Fruit fly (Drosophila melanogaster) whole organism, embryonic: ENCODE data around the gene CG10286.
A peak's percentile ranks its signal among the peaks of the same experiment; 100 is the strongest.

Source experiments
- ATbp ChIP-seq: fragments of 200-800 bp; sonication (Bioruptor generic); optimal IDR thresholded peaks from 2 replicates; lab custom pipeline; 2017; ENCODE audit warnings: missing biosample characterization, mild to moderate bottlenecking, missing genetic modification characterization, missing genetic modification reagents
- Abd-B ChIP-seq: fragments of 200-800 bp; sonication (Bioruptor generic); optimal IDR thresholded peaks from 2 replicates; lab custom pipeline; 2018; ENCODE audit warnings: missing biosample characterization, mild to moderate bottlenecking, missing genetic modification characterization, moderate library complexity
- Ada2b ChIP-seq: fragments of 200-800 bp; sonication (Bioruptor generic); IDR thresholded peaks from 2 replicates; pipeline ENCODE4 v1.3.6; 2022; ENCODE audit warnings: missing biosample characterization, missing genetic modification characterization
- C15 ChIP-seq: fragments of 200-800 bp; sonication (Bioruptor generic); IDR thresholded peaks from 3 replicates; pipeline ENCODE4 v1.3.6; 2022; ENCODE audit warnings: missing biosample characterization, missing genetic modification characterization
- CG10321 ChIP-seq: fragments of 200-800 bp; sonication (Bioruptor generic); IDR thresholded peaks from 2 replicates; pipeline ENCODE4 v1.3.6; 2022; ENCODE audit warnings: missing biosample characterization, missing genetic modification characterization
- CG10431 ChIP-seq: fragments of 200-800 bp; sonication (Bioruptor generic); optimal IDR thresholded peaks from 3 replicates; lab custom pipeline; 2018; ENCODE audit warnings: missing biosample characterization, mild to moderate bottlenecking, missing genetic modification characterization
- CG12071 ChIP-seq: fragments of 200-800 bp; sonication (Bioruptor generic); optimal IDR thresholded peaks from 3 replicates; lab custom pipeline; 2018; ENCODE audit warnings: missing biosample characterization, mild to moderate bottlenecking, missing genetic modification characterization
- CG13894 ChIP-seq: fragments of 200-800 bp; sonication (Bioruptor generic); optimal IDR thresholded peaks from 3 replicates; lab custom pipeline; 2018; ENCODE audit warnings: missing biosample characterization, mild to moderate bottlenecking, missing genetic modification characterization, moderate library complexity
- CG16863 ChIP-seq: fragments of 200-800 bp; sonication (Bioruptor generic); optimal IDR thresholded peaks from 3 replicates; lab custom pipeline; 2016; ENCODE audit warnings: missing biosample characterization, missing genetic modification characterization
- CG2678 ChIP-seq: fragments of 200-800 bp; sonication (Bioruptor generic); optimal IDR thresholded peaks from 3 replicates; lab custom pipeline; 2019; ENCODE audit warnings: missing biosample characterization, mild to moderate bottlenecking, missing genetic modification characterization, moderate library complexity
- CG32772 ChIP-seq: fragments of 200-800 bp; sonication (Bioruptor generic); IDR thresholded peaks from 2 replicates; pipeline ENCODE4 v1.3.6; 2022; ENCODE audit warnings: missing biosample characterization, missing genetic modification characterization
- CG3281 ChIP-seq: fragments of 200-800 bp; sonication (Bioruptor generic); optimal IDR thresholded peaks from 3 replicates; lab custom pipeline; 2017; ENCODE audit warnings: missing biosample characterization, mild to moderate bottlenecking, missing genetic modification characterization
- CG33557 ChIP-seq: fragments of 200-800 bp; sonication (Bioruptor generic); optimal IDR thresholded peaks from 2 replicates; lab custom pipeline; 2019; ENCODE audit warnings: missing biosample characterization, mild to moderate bottlenecking, missing genetic modification characterization, moderate library complexity
- CG34224 ChIP-seq: fragments of 200-800 bp; sonication (Bioruptor generic); IDR thresholded peaks from 3 replicates; pipeline ENCODE4 v1.3.6; 2022; ENCODE audit warnings: missing biosample characterization, missing genetic modification characterization; ENCODE audit not compliant: partially characterized antibody
- CG5953 ChIP-seq: fragments of 200-800 bp; sonication (Bioruptor generic); IDR thresholded peaks from 2 replicates; pipeline ENCODE4 v1.3.6; 2022; ENCODE audit warnings: missing biosample characterization, missing genetic modification characterization
- CG6175 ChIP-seq: fragments of 200-800 bp; sonication (Bioruptor generic); IDR thresholded peaks from 3 replicates; pipeline ENCODE4 v1.3.6; 2022; ENCODE audit warnings: missing biosample characterization, missing genetic modification characterization
- CG6765 ChIP-seq: fragments of 200-800 bp; sonication (Bioruptor generic); optimal IDR thresholded peaks from 3 replicates; lab custom pipeline; 2017; ENCODE audit warnings: missing biosample characterization, mild to moderate bottlenecking, missing genetic modification characterization
- CG6791 ChIP-seq: fragments of 200-800 bp; sonication (Bioruptor generic); IDR thresholded peaks from 3 replicates; pipeline ENCODE4 v1.3.6; 2022; ENCODE audit warnings: missing biosample characterization, missing genetic modification characterization; ENCODE audit not compliant: partially characterized antibody
- CG6854 ChIP-seq: fragments of 200-800 bp; sonication (Bioruptor generic); optimal IDR thresholded peaks from 3 replicates; lab custom pipeline; 2017; ENCODE audit warnings: missing biosample characterization, mild to moderate bottlenecking, missing genetic modification characterization
- CG7357 ChIP-seq: fragments of 200-800 bp; sonication (Bioruptor generic); IDR thresholded peaks from 3 replicates; pipeline ENCODE4 v1.3.6; 2022; ENCODE audit warnings: missing biosample characterization, missing genetic modification characterization
- CG7556 ChIP-seq: fragments of 200-800 bp; sonication (Bioruptor generic); optimal IDR thresholded peaks from 2 replicates; lab custom pipeline; 2017; ENCODE audit warnings: missing biosample characterization, mild to moderate bottlenecking, missing genetic modification characterization
- CG7786 ChIP-seq: fragments of 200-800 bp; sonication (Bioruptor generic); optimal IDR thresholded peaks from 2 replicates; lab custom pipeline; 2016; ENCODE audit warnings: missing biosample characterization, missing genetic modification characterization
- CG7839 ChIP-seq: fragments of 200-800 bp; sonication (Bioruptor generic); optimal IDR thresholded peaks from 3 replicates; lab custom pipeline; 2018; ENCODE audit warnings: missing biosample characterization, mild to moderate bottlenecking, missing genetic modification characterization, moderate library complexity
- CG7987 ChIP-seq: fragments of 200-800 bp; sonication (Bioruptor generic); optimal IDR thresholded peaks from 2 replicates; lab custom pipeline; 2018; ENCODE audit warnings: missing biosample characterization, mild to moderate bottlenecking, missing genetic modification characterization, moderate library complexity
- CG9727 ChIP-seq: fragments of 200-800 bp; sonication (Bioruptor generic); optimal IDR thresholded peaks from 3 replicates; lab custom pipeline; 2017; ENCODE audit warnings: missing biosample characterization, mild to moderate bottlenecking, missing genetic modification characterization
- CkIIα-i1 ChIP-seq: fragments of 200-800 bp; sonication (Bioruptor generic); IDR thresholded peaks from 2 replicates; pipeline ENCODE4 v1.3.6; 2022; ENCODE audit warnings: missing biosample characterization, missing genetic modification characterization
- HLH4C ChIP-seq: fragments of 200-800 bp; sonication (Bioruptor generic); IDR thresholded peaks from 3 replicates; pipeline ENCODE4 v1.3.6; 2022; ENCODE audit warnings: missing biosample characterization, missing genetic modification characterization; ENCODE audit not compliant: partially characterized antibody
- Lhr ChIP-seq: fragments of 200-800 bp; sonication (Bioruptor generic); optimal IDR thresholded peaks from 3 replicates; lab custom pipeline; 2017; ENCODE audit warnings: mild to moderate bottlenecking, missing biosample characterization, missing genetic modification reagents, missing genetic modification characterization
- Max ChIP-seq: fragments of 200-800 bp; sonication (Bioruptor generic); optimal IDR thresholded peaks from 2 replicates; lab custom pipeline; 2016; ENCODE audit warnings: missing biosample characterization, mild to moderate bottlenecking, missing genetic modification characterization
- Rfx ChIP-seq: fragments of 200-800 bp; sonication (Bioruptor generic); IDR thresholded peaks from 2 replicates; pipeline ENCODE4 v1.3.6; 2022; ENCODE audit warnings: missing biosample characterization, missing genetic modification characterization
- Scr ChIP-seq: fragments of 200-800 bp; sonication (Bioruptor generic); IDR thresholded peaks from 2 replicates; pipeline ENCODE4 v1.3.6; 2022; ENCODE audit warnings: missing biosample characterization, missing genetic modification characterization; ENCODE audit not compliant: partially characterized antibody
- Spps ChIP-seq: fragments of 200-800 bp; sonication (Bioruptor generic); optimal IDR thresholded peaks from 2 replicates; lab custom pipeline; 2018; ENCODE audit warnings: missing biosample characterization, mild to moderate bottlenecking, missing genetic modification characterization
- Stat92E ChIP-seq, 3 experiments: fragments of >200 bp in 2 of 3; fragments of 200-800 bp in 1 of 3; sonication (Bioruptor generic) in 1 of 3; optimal IDR thresholded peaks; 2 replicates each; lab custom pipeline; 2017 to 2019; ENCODE audit warnings: missing biosample characterization in 3 of 3, missing genetic modification characterization in 3 of 3, mild to moderate bottlenecking in 1 of 3, moderate library complexity in 1 of 3
- Taf1 ChIP-seq: fragments of 200-800 bp; sonication (Bioruptor generic); IDR thresholded peaks from 2 replicates; pipeline ENCODE4 v1.3.6; 2022; ENCODE audit warnings: missing biosample characterization, missing genetic modification characterization
- bbx ChIP-seq: fragments of 200-800 bp; sonication (Bioruptor generic); IDR thresholded peaks from 2 replicates; pipeline ENCODE4 v1.3.6; 2022; ENCODE audit warnings: missing biosample characterization, missing genetic modification characterization; ENCODE audit not compliant: partially characterized antibody
- da ChIP-seq: fragments of 200-800 bp; sonication (Bioruptor generic); optimal IDR thresholded peaks from 2 replicates; lab custom pipeline; 2016; ENCODE audit warnings: missing biosample characterization, missing genetic modification characterization
- dati ChIP-seq: fragments of 200-800 bp; sonication (Bioruptor generic); IDR thresholded peaks from 2 replicates; pipeline ENCODE4 v1.3.6; 2022; ENCODE audit warnings: missing biosample characterization, missing genetic modification characterization
- dmrt11E ChIP-seq: fragments of 200-800 bp; sonication (Bioruptor generic); optimal IDR thresholded peaks from 3 replicates; lab custom pipeline; 2018; ENCODE audit warnings: missing biosample characterization, mild to moderate bottlenecking, missing genetic modification characterization, moderate library complexity
- ftz-f1 ChIP-seq: fragments of 200-800 bp; sonication (Bioruptor generic); optimal IDR thresholded peaks from 2 replicates; lab custom pipeline; 2016; ENCODE audit warnings: missing biosample characterization, missing genetic modification characterization
- kni ChIP-seq: fragments of 200-800 bp; sonication (Bioruptor generic); optimal IDR thresholded peaks from 3 replicates; lab custom pipeline; 2017; ENCODE audit warnings: mild to moderate bottlenecking, missing biosample characterization, missing genetic modification reagents, missing genetic modification characterization
- maf-S ChIP-seq: fragments of 200-800 bp; sonication (Bioruptor generic); optimal IDR thresholded peaks from 2 replicates; lab custom pipeline; 2016; ENCODE audit warnings: missing biosample characterization, missing genetic modification characterization
- mirr ChIP-seq: fragments of 200-800 bp; sonication (Bioruptor generic); optimal IDR thresholded peaks from 3 replicates; lab custom pipeline; 2018; ENCODE audit warnings: missing biosample characterization, mild to moderate bottlenecking, missing genetic modification characterization
- stwl ChIP-seq: fragments of 200-800 bp; sonication (Bioruptor generic); optimal IDR thresholded peaks from 3 replicates; lab custom pipeline; 2018; ENCODE audit warnings: missing biosample characterization, mild to moderate bottlenecking, missing genetic modification characterization, moderate library complexity
- sug ChIP-seq: fragments of 200-800 bp; optimal IDR thresholded peaks from 2 replicates; lab custom pipeline; 2019; ENCODE audit warnings: missing biosample characterization, mild to moderate bottlenecking, missing genetic modification characterization, moderate library complexity
- unc-4 ChIP-seq: fragments of 200-800 bp; sonication (Bioruptor generic); IDR thresholded peaks from 2 replicates; pipeline ENCODE4 v1.3.6; 2022; ENCODE audit warnings: missing biosample characterization, missing genetic modification characterization; ENCODE audit not compliant: partially characterized antibody
- vnd ChIP-seq: fragments of 200-800 bp; sonication (Bioruptor generic); IDR thresholded peaks from 3 replicates; pipeline ENCODE4 v1.3.6; 2022; ENCODE audit warnings: missing biosample characterization, missing genetic modification characterization; ENCODE audit not compliant: partially characterized antibody
- vvl ChIP-seq: fragments of 200-800 bp; sonication (Bioruptor generic); IDR thresholded peaks from 2 replicates; pipeline ENCODE4 v1.3.6; 2022; ENCODE audit warnings: missing biosample characterization, missing genetic modification characterization

The CG10286 gene

DNA sequence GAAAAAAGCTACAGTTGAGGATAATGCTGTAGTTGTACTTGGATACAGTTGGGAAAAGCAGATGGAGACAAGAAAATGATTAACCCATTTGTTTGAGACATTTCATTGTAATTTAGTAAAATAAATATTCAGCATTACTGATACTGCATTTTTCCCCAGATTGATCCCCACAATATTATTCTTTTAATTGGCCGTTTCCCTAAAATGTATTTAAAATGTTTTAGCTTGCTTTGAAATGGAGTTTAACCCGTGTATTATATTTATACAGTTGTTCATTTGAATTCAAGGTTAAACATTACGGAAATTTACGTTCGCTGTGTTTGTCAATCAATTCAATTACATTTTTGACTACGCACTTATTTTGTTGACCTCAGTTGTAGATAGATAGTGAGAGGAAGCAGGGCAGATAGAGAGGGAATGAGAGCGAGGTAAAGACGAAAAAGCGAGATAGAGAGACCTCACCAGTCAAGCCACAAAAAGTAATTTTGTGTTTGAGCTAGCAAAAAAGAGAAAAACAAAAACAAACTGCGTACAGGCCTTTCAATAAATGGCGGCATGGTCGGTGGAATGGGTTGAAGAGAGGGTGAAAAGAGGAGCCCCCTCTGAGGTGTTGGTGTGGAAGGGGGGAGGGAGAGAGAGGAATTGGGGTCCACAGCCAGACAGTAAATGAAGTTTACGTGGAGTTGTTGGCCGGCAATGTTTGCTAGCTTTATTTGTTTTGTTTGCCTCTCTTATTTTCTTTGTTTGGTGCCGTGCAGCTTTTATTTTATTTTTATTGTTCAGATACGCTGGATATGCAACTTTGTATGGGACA, 41.9 kb downstream of the CG10286 start (continued):
- TF ChIP-seq HLH4C, result no peak
- no peak for TF ChIP-seq CG34224 (GFP tag; lab: Robert Waterston, UW)
- TF ChIP-seq CG9727 (GFP tag; lab: Kevin White, UChicago), result peak; percentile 89
- TF ChIP-seq CG10321 (GFP tag; lab: Robert Waterston, UW), result peak; percentile 55
- TF ChIP-seq ATbp (GFP tag; lab: Kevin White, UChicago), result peak; percentile 65
- TF ChIP-seq kni (GFP tag; lab: Kevin White, UChicago), result peak; percentile 80
- TF ChIP-seq Lhr (GFP tag; lab: Kevin White, UChicago), result peak; percentile 76
- peak; percentile 94 for TF ChIP-seq CG7839
- TF ChIP-seq dmrt11E, result peak; percentile 74
- TF ChIP-seq CG7556 (GFP tag; lab: Kevin White, UChicago), result peak; percentile 95
- peak; percentile 80 for TF ChIP-seq mirr (GFP tag; lab: Kevin White, UChicago)
- 0 out of 2 replicates have a peak, but pooled peaks have one; percentile 20 for TF ChIP-seq CkIIα-i1 (GFP tag; lab: Robert Waterston, UW)
- TF ChIP-seq unc-4, result no peak
- peak; percentile 49 for TF ChIP-seq CG10431 (GFP tag; lab: Kevin White, UChicago)
- peak; percentile 81 for TF ChIP-seq maf-S (GFP tag; lab: Kevin White, UChicago)
- no peak for TF ChIP-seq bbx (GFP tag; lab: Robert Waterston, UW)
- peak; percentile 51 for TF ChIP-seq CG13894
- peak; percentile 79 for TF ChIP-seq Abd-B (GFP tag; lab: Kevin White, UChicago)
- TF ChIP-seq CG7987, result peak; percentile 51
- TF ChIP-seq CG6765 (GFP tag; lab: Kevin White, UChicago), result peak; percentile 71
- TF ChIP-seq C15 (GFP tag; lab: Robert Waterston, UW), result no peak
- TF ChIP-seq Taf1 (GFP tag; lab: Robert Waterston, UW), result no peak
- TF ChIP-seq da, result no peak
- TF ChIP-seq Stat92E (GFP tag; optimal IDR thresholded peaks at IDR 0.05; lab: Kevin White, UChicago), result peak in 1 of 3 experiments; percentile 58
- TF ChIP-seq CG7357 (GFP tag; lab: Robert Waterston, UW), result peak; percentile 67
- peak; percentile 83 for TF ChIP-seq sug (tag; lab: Kevin White, UChicago)
- TF ChIP-seq CG32772 (GFP tag; lab: Robert Waterston, UW), result peak; percentile 67
- TF ChIP-seq CG3281 (GFP tag; lab: Kevin White, UChicago), result peak; percentile 94
- TF ChIP-seq CG16863 (GFP tag; lab: Kevin White, UChicago), result peak; percentile 81
- TF ChIP-seq ftz-f1, result peak; percentile 37
- TF ChIP-seq CG7786 (GFP tag; lab: Kevin White, UChicago), result peak; percentile 75
- peak; percentile 81 for TF ChIP-seq Max (GFP tag; lab: Kevin White, UChicago)
- TF ChIP-seq vnd (GFP tag; lab: Robert Waterston, UW), result no peak
- no peak for TF ChIP-seq dati (GFP tag; lab: Robert Waterston, UW)
- no peak; the same call in 2 of the 3 replicates for TF ChIP-seq CG6175
- TF ChIP-seq CG2678 (tag; lab: Kevin White, UChicago), result peak; percentile 96
- peak; percentile 68 for TF ChIP-seq CG33557 (GFP tag; lab: Kevin White, UChicago)
- peak; percentile 87 for TF ChIP-seq CG6854
- peak; percentile 75 for TF ChIP-seq CG12071 (GFP tag; lab: Kevin White, UChicago)
- TF ChIP-seq CG5953 (GFP tag; lab: Robert Waterston, UW), result peak; percentile 30; the same call in 1 of the 2 replicates
- TF ChIP-seq vvl, result peak; percentile 63
- no peak for TF ChIP-seq stwl (tag; lab: Kevin White, UChicago)
- peak; percentile 63 for TF ChIP-seq Rfx
- TF ChIP-seq Spps, result peak; percentile 33
- TF ChIP-seq CG6791 (GFP tag; lab: Robert Waterston, UW), result no peak
- TF ChIP-seq Ada2b (GFP tag; lab: Robert Waterston, UW), result peak; percentile 45
- no peak for TF ChIP-seq Scr (GFP tag; lab: Robert Waterston, UW)
